Fruit fly (Drosophila melanogaster) whole organism, embryonic: ENCODE data around the gene Tm1.

ENCODE experiments used
- Ada2b ChIP-seq: fragments of 200-800 bp; sonication (Bioruptor generic); IDR thresholded peaks from 2 replicates; pipeline ENCODE4 v1.3.6; 2022; ENCODE audit warnings: missing biosample characterization, missing genetic modification characterization
- C15 ChIP-seq: fragments of 200-800 bp; sonication (Bioruptor generic); IDR thresholded peaks from 3 replicates; pipeline ENCODE4 v1.3.6; 2022; ENCODE audit warnings: missing biosample characterization, missing genetic modification characterization
- CG10147 ChIP-seq: fragments of 200-800 bp; sonication (Bioruptor generic); optimal IDR thresholded peaks from 2 replicates; lab custom pipeline; 2019; ENCODE audit warnings: missing biosample characterization, mild to moderate bottlenecking, missing genetic modification characterization, moderate library complexity
- CG10462 ChIP-seq: fragments of 200-800 bp; sonication (Bioruptor generic); optimal IDR thresholded peaks from 2 replicates; lab custom pipeline; 2016; ENCODE audit warnings: missing biosample characterization, missing genetic modification characterization
- CG10654 ChIP-seq: fragments of 200-800 bp; sonication (Bioruptor generic); optimal IDR thresholded peaks from 2 replicates; lab custom pipeline; 2016; ENCODE audit warnings: missing biosample characterization, missing genetic modification characterization
- CG12104 ChIP-seq: fragments of 200-800 bp; sonication (Bioruptor generic); optimal IDR thresholded peaks from 3 replicates; lab custom pipeline; 2016; ENCODE audit warnings: missing biosample characterization, missing genetic modification characterization
- CG13775 ChIP-seq: fragments of 200-800 bp; sonication (Bioruptor generic); optimal IDR thresholded peaks from 3 replicates; lab custom pipeline; 2017; ENCODE audit warnings: missing biosample characterization, mild to moderate bottlenecking, missing genetic modification characterization
- CG14441 ChIP-seq: fragments of 200-800 bp; sonication (Bioruptor generic); IDR thresholded peaks from 2 replicates; pipeline ENCODE4 v1.3.6; 2022; ENCODE audit warnings: missing biosample characterization, missing genetic modification characterization
- CG17186 ChIP-seq: fragments of 200-800 bp; sonication (Bioruptor generic); optimal IDR thresholded peaks from 3 replicates; lab custom pipeline; 2017; ENCODE audit warnings: missing biosample characterization, missing genetic modification reagents, missing genetic modification characterization
- CG1792 ChIP-seq: fragments of 200-800 bp; sonication (Bioruptor generic); optimal IDR thresholded peaks from 2 replicates; lab custom pipeline; 2016; ENCODE audit warnings: missing biosample characterization, missing genetic modification characterization
- CG2678 ChIP-seq: fragments of 200-800 bp; sonication (Bioruptor generic); optimal IDR thresholded peaks from 3 replicates; lab custom pipeline; 2019; ENCODE audit warnings: missing biosample characterization, mild to moderate bottlenecking, missing genetic modification characterization, moderate library complexity
- CG30403 ChIP-seq: fragments of 200-800 bp; sonication (Bioruptor generic); optimal IDR thresholded peaks from 3 replicates; lab custom pipeline; 2016; ENCODE audit warnings: missing biosample characterization, missing genetic modification characterization
- CG32767 ChIP-seq: fragments of 200-800 bp; sonication (Bioruptor generic); IDR thresholded peaks from 2 replicates; pipeline ENCODE4 v1.3.6; 2022; ENCODE audit warnings: missing biosample characterization, missing genetic modification characterization
- CG3281 ChIP-seq: fragments of 200-800 bp; sonication (Bioruptor generic); optimal IDR thresholded peaks from 3 replicates; lab custom pipeline; 2017; ENCODE audit warnings: missing biosample characterization, mild to moderate bottlenecking, missing genetic modification characterization
- CG4820 ChIP-seq: fragments of 200-800 bp; sonication (Bioruptor generic); optimal IDR thresholded peaks from 3 replicates; lab custom pipeline; 2016; ENCODE audit warnings: missing biosample characterization, missing genetic modification characterization
- CG5953 ChIP-seq: fragments of 200-800 bp; sonication (Bioruptor generic); IDR thresholded peaks from 2 replicates; pipeline ENCODE4 v1.3.6; 2022; ENCODE audit warnings: missing biosample characterization, missing genetic modification characterization
- CG6175 ChIP-seq: fragments of 200-800 bp; sonication (Bioruptor generic); IDR thresholded peaks from 3 replicates; pipeline ENCODE4 v1.3.6; 2022; ENCODE audit warnings: missing biosample characterization, missing genetic modification characterization
- CG7987 ChIP-seq: fragments of 200-800 bp; sonication (Bioruptor generic); optimal IDR thresholded peaks from 2 replicates; lab custom pipeline; 2018; ENCODE audit warnings: missing biosample characterization, mild to moderate bottlenecking, missing genetic modification characterization, moderate library complexity
- CkIIα-i1 ChIP-seq: fragments of 200-800 bp; sonication (Bioruptor generic); IDR thresholded peaks from 2 replicates; pipeline ENCODE4 v1.3.6; 2022; ENCODE audit warnings: missing biosample characterization, missing genetic modification characterization
- CoRest ChIP-seq: fragments of 200-800 bp; sonication (Bioruptor generic); optimal IDR thresholded peaks from 3 replicates; lab custom pipeline; 2018; ENCODE audit warnings: missing biosample characterization, mild to moderate bottlenecking, missing genetic modification characterization, moderate library complexity
- Deaf1 ChIP-seq: fragments of 200-800 bp; optimal IDR thresholded peaks from 3 replicates; lab custom pipeline; 2019; ENCODE audit warnings: missing biosample characterization, mild to moderate bottlenecking, missing genetic modification characterization, moderate library complexity
- Ets65A ChIP-seq: fragments of 200-800 bp; sonication (Bioruptor generic); peaks from one replicate; lab custom pipeline; 2016; ENCODE audit warnings: missing biosample characterization, missing genetic modification characterization
- Hand ChIP-seq: fragments of 200-800 bp; sonication (Bioruptor generic); optimal IDR thresholded peaks from 2 replicates; lab custom pipeline; 2017; ENCODE audit warnings: mild to moderate bottlenecking, missing biosample characterization, missing genetic modification reagents, missing genetic modification characterization
- Hsf ChIP-seq: fragments of 200-800 bp; sonication (Bioruptor generic); optimal IDR thresholded peaks from 3 replicates; lab custom pipeline; 2016; ENCODE audit warnings: missing biosample characterization, missing genetic modification characterization
- Max ChIP-seq: fragments of 200-800 bp; sonication (Bioruptor generic); optimal IDR thresholded peaks from 2 replicates; lab custom pipeline; 2016; ENCODE audit warnings: missing biosample characterization, mild to moderate bottlenecking, missing genetic modification characterization
- NFAT ChIP-seq: fragments of 200-800 bp; sonication (Bioruptor generic); IDR thresholded peaks from 2 replicates; pipeline ENCODE4 v1.3.6; 2022; ENCODE audit warnings: missing biosample characterization, missing genetic modification characterization
- Neu2 ChIP-seq: fragments of 200-800 bp; sonication (Bioruptor generic); optimal IDR thresholded peaks from 3 replicates; lab custom pipeline; 2016; ENCODE audit warnings: missing biosample characterization, missing genetic modification characterization, borderline replicate concordance
- NfI ChIP-seq: fragments of 200-800 bp; sonication (Bioruptor generic); optimal IDR thresholded peaks from 3 replicates; lab custom pipeline; 2018; ENCODE audit warnings: missing biosample characterization, mild to moderate bottlenecking, missing genetic modification characterization, moderate library complexity
- Optix ChIP-seq: fragments of 200-800 bp; sonication (Bioruptor generic); IDR thresholded peaks from 3 replicates; pipeline ENCODE4 v1.3.6; 2022; ENCODE audit warnings: missing biosample characterization, missing genetic modification characterization
- Pdp1 ChIP-seq, 2 experiments: fragments of 200-800 bp; sonication (Bioruptor generic); optimal IDR thresholded peaks; 3 replicates each; lab custom pipeline; 2016; ENCODE audit warnings: missing biosample characterization in 2 of 2, missing genetic modification characterization in 2 of 2, mild to moderate bottlenecking in 1 of 2, moderate library complexity in 1 of 2
- Ptx1 ChIP-seq: fragments of 200-800 bp; sonication (Bioruptor generic); IDR thresholded peaks from 2 replicates; pipeline ENCODE4 v1.3.6; 2022; ENCODE audit warnings: missing biosample characterization, missing genetic modification characterization
- bowl ChIP-seq: fragments of 200-800 bp; sonication (Bioruptor generic); IDR thresholded peaks from 2 replicates; pipeline ENCODE4 v1.3.6; 2022; ENCODE audit warnings: missing biosample characterization, missing genetic modification characterization
- cg ChIP-seq: fragments of 200-800 bp; sonication (Bioruptor generic); optimal IDR thresholded peaks from 3 replicates; lab custom pipeline; 2019; ENCODE audit warnings: missing biosample characterization, mild to moderate bottlenecking, missing genetic modification characterization, moderate library complexity
- corto ChIP-seq: fragments of 200-800 bp; sonication (Bioruptor generic); optimal IDR thresholded peaks from 2 replicates; lab custom pipeline; 2016; ENCODE audit warnings: missing biosample characterization, mild to moderate bottlenecking, missing genetic modification characterization, moderate library complexity
- exex ChIP-seq: fragments of 200-800 bp; sonication (Bioruptor generic); optimal IDR thresholded peaks from 4 replicates; lab custom pipeline; 2018; ENCODE audit warnings: missing biosample characterization, mild to moderate bottlenecking, missing genetic modification characterization, moderate library complexity
- hbn ChIP-seq: fragments of 200-800 bp; sonication (Bioruptor generic); IDR thresholded peaks from 2 replicates; pipeline ENCODE4 v1.3.6; 2022; ENCODE audit warnings: missing biosample characterization, missing genetic modification characterization; ENCODE audit not compliant: partially characterized antibody
- kni ChIP-seq: fragments of 200-800 bp; sonication (Bioruptor generic); optimal IDR thresholded peaks from 3 replicates; lab custom pipeline; 2017; ENCODE audit warnings: mild to moderate bottlenecking, missing biosample characterization, missing genetic modification reagents, missing genetic modification characterization
- lab ChIP-seq: fragments of 200-800 bp; sonication (Bioruptor generic); optimal IDR thresholded peaks from 3 replicates; lab custom pipeline; 2017; ENCODE audit warnings: missing biosample characterization, missing genetic modification characterization, mild to moderate bottlenecking, moderate library complexity, missing genetic modification reagents
- lmd ChIP-seq: fragments of 200-800 bp; sonication (Bioruptor generic); IDR thresholded peaks from 2 replicates; pipeline ENCODE4 v1.3.6; 2022; ENCODE audit warnings: missing biosample characterization, missing genetic modification characterization
- nmo ChIP-seq: fragments of 200-800 bp; sonication (Bioruptor generic); optimal IDR thresholded peaks from 2 replicates; lab custom pipeline; 2018; ENCODE audit warnings: missing biosample characterization, mild to moderate bottlenecking, missing genetic modification characterization, moderate library complexity
- nom ChIP-seq: fragments of 200-800 bp; sonication (Bioruptor generic); optimal IDR thresholded peaks from 2 replicates; lab custom pipeline; 2017; ENCODE audit warnings: missing biosample characterization, missing genetic modification characterization, mild to moderate bottlenecking, moderate library complexity, missing genetic modification reagents
- sc ChIP-seq, 3 experiments: fragments of >200 bp in 2 of 3; fragments of 200-800 bp in 1 of 3; sonication (Bioruptor generic) in 1 of 3; optimal IDR thresholded peaks; 2 replicates in 2 of 3; 3 replicates in 1 of 3; lab custom pipeline; 2017; ENCODE audit warnings: mild to moderate bottlenecking in 1 of 3, missing biosample characterization in 1 of 3, missing genetic modification characterization in 1 of 3, missing genetic modification reagents in 1 of 3
- shn ChIP-seq: fragments of 200-800 bp; sonication (Bioruptor generic); optimal IDR thresholded peaks from 3 replicates; lab custom pipeline; 2016; ENCODE audit warnings: missing biosample characterization, missing genetic modification characterization
- sim ChIP-seq: fragments of 200-800 bp; sonication (Bioruptor generic); IDR thresholded peaks from 2 replicates; pipeline ENCODE4 v1.3.6; 2022; ENCODE audit warnings: missing biosample characterization, missing genetic modification characterization
- slbo ChIP-seq: fragments of 200-800 bp; sonication (Bioruptor generic); IDR thresholded peaks from 2 replicates; pipeline ENCODE4 v1.3.6; 2022; ENCODE audit warnings: missing biosample characterization, missing genetic modification characterization
- stwl ChIP-seq: fragments of 200-800 bp; sonication (Bioruptor generic); optimal IDR thresholded peaks from 3 replicates; lab custom pipeline; 2018; ENCODE audit warnings: missing biosample characterization, mild to moderate bottlenecking, missing genetic modification characterization, moderate library complexity
- trem ChIP-seq: fragments of 200-800 bp; optimal IDR thresholded peaks from 3 replicates; lab custom pipeline; 2019; ENCODE audit warnings: missing biosample characterization, mild to moderate bottlenecking, missing genetic modification characterization, moderate library complexity
- tup ChIP-seq: fragments of 200-800 bp; sonication (Bioruptor generic); optimal IDR thresholded peaks from 2 replicates; lab custom pipeline; 2016; ENCODE audit warnings: missing biosample characterization, mild to moderate bottlenecking, missing genetic modification characterization, moderate library complexity
- unc-4 ChIP-seq: fragments of 200-800 bp; sonication (Bioruptor generic); IDR thresholded peaks from 2 replicates; pipeline ENCODE4 v1.3.6; 2022; ENCODE audit warnings: missing biosample characterization, missing genetic modification characterization; ENCODE audit not compliant: partially characterized antibody
- vvl ChIP-seq: fragments of 200-800 bp; sonication (Bioruptor generic); IDR thresholded peaks from 2 replicates; pipeline ENCODE4 v1.3.6; 2022; ENCODE audit warnings: missing biosample characterization, missing genetic modification characterization

Gene Tm1

dm6 chr3R:15350993-15351426, 73.0 kb downstream of the Tm1 start, which contains the start of the genes Trs33 and Tmtc4 (continued):
- TF ChIP-seq Ada2b (GFP tag; lab: Robert Waterston, UW) = peak; percentile 35; the same call in 1 of the 2 replicates
- TF ChIP-seq sim (GFP tag; lab: Robert Waterston, UW) = no peak
- no peak; the same call in 1 of the 2 replicates for TF ChIP-seq slbo
- TF ChIP-seq kni (GFP tag; lab: Kevin White, UChicago) = peak; percentile 99
- no peak for TF ChIP-seq Optix (GFP tag; lab: Robert Waterston, UW)
- no peak; the same call in 1 of the 2 replicates for TF ChIP-seq hbn (GFP tag; lab: Robert Waterston, UW)
- TF ChIP-seq CG4820 (GFP tag; lab: Kevin White, UChicago) = no peak
- no peak for TF ChIP-seq Pdp1 (GFP tag; optimal IDR thresholded peaks at IDR 0.05; lab: Kevin White, UChicago)
- no peak for TF ChIP-seq lmd (GFP tag; lab: Robert Waterston, UW)
- peak; percentile 71 for TF ChIP-seq vvl (GFP tag; lab: Robert Waterston, UW)
- no peak for TF ChIP-seq C15
- peak; percentile 35 for TF ChIP-seq CG13775 (GFP tag; lab: Kevin White, UChicago)
- 0 out of 2 replicates have a peak, but pooled peaks have one; percentile 33 for TF ChIP-seq Ptx1 (GFP tag; lab: Robert Waterston, UW)
- TF ChIP-seq CG10462 (GFP tag; lab: Kevin White, UChicago) = no peak
- peak; percentile 22; the same call in 1 of the 2 replicates for TF ChIP-seq CG32767 (GFP tag; lab: Robert Waterston, UW)
- TF ChIP-seq CG3281 = peak; percentile 18
- TF ChIP-seq NFAT (GFP tag; lab: Robert Waterston, UW) = no peak
- TF ChIP-seq CG12104 (GFP tag; lab: Kevin White, UChicago) = peak; percentile 21
- TF ChIP-seq CG5953 (GFP tag; lab: Robert Waterston, UW) = no peak
- no peak for TF ChIP-seq sc (optimal IDR thresholded peaks at IDR 0.05; lab: Kevin White, UChicago)
- TF ChIP-seq sc (GFP tag; optimal IDR thresholded peaks at IDR 0.05; lab: Kevin White, UChicago) = no peak
- no peak for TF ChIP-seq bowl (GFP tag; lab: Robert Waterston, UW)
- TF ChIP-seq CG10147 (GFP tag; lab: Kevin White, UChicago) = peak; percentile 31
- TF ChIP-seq Neu2 (GFP tag; lab: Kevin White, UChicago) = no peak
- no peak for TF ChIP-seq lab (GFP tag; lab: Kevin White, UChicago)
- TF ChIP-seq Deaf1 (tag; lab: Kevin White, UChicago) = no peak
- TF ChIP-seq Ets65A (GFP tag; lab: Kevin White, UChicago) = peak; percentile 69
- TF ChIP-seq CG7987 (GFP tag; lab: Kevin White, UChicago) = no peak
- peak; percentile 3 for TF ChIP-seq NfI (GFP tag; lab: Kevin White, UChicago)
- TF ChIP-seq CG10654 (GFP tag; lab: Kevin White, UChicago) = peak; percentile 20
- no peak for TF ChIP-seq nom (GFP tag; lab: Kevin White, UChicago)
- TF ChIP-seq CoRest = peak; percentile 51
- peak; percentile 52 for TF ChIP-seq nmo
- TF ChIP-seq shn (GFP tag; lab: Kevin White, UChicago) = no peak
- no peak for TF ChIP-seq CG1792 (GFP tag; lab: Kevin White, UChicago)
- TF ChIP-seq CG14441 (GFP tag; lab: Robert Waterston, UW) = no peak
- TF ChIP-seq CG6175 (GFP tag; lab: Robert Waterston, UW) = no peak
- TF ChIP-seq stwl (tag; lab: Kevin White, UChicago) = peak; percentile 39
- TF ChIP-seq unc-4 = no peak
- peak; percentile 22 for TF ChIP-seq exex (tag; lab: Kevin White, UChicago)
- peak; percentile 42 for TF ChIP-seq CG30403 (GFP tag; lab: Kevin White, UChicago)
- TF ChIP-seq Hand (GFP tag; lab: Kevin White, UChicago) = no peak
- TF ChIP-seq corto (GFP tag; lab: Kevin White, UChicago) = no peak
- TF ChIP-seq tup = no peak
- TF ChIP-seq Max (GFP tag; lab: Kevin White, UChicago) = no peak
- peak; percentile 76 for TF ChIP-seq trem (tag; lab: Kevin White, UChicago)
- TF ChIP-seq CG17186 (GFP tag; lab: Kevin White, UChicago) = no peak
- peak; percentile 64 for TF ChIP-seq CG2678
- no peak for TF ChIP-seq CkIIα-i1 (GFP tag; lab: Robert Waterston, UW)
- no peak for TF ChIP-seq cg (GFP tag; lab: Kevin White, UChicago)
- peak; percentile 21 for TF ChIP-seq Hsf (GFP tag; lab: Kevin White, UChicago)
